Worm (Caenorhabditis elegans) whole organism, midembryonic: ENCODE measurements around the gene oac-20.

Source experiments
- T22C8.4 ChIP-seq: fragments of 200-800 bp; sonication (Bioruptor generic); IDR thresholded peaks from 2 replicates; pipeline ENCODE4 v1.3.6; 2022; ENCODE audit warnings: missing genetic modification characterization, missing compliant biosample characterization
- cog-1 ChIP-seq: sonication (generic microtip); optimal IDR thresholded peaks from 2 replicates; lab custom pipeline; 2016; ENCODE audit warnings: missing genetic modification characterization, missing compliant biosample characterization
- flt-1 ChIP-seq: fragments of 200-800 bp; sonication (Bioruptor generic); IDR thresholded peaks from 2 replicates; pipeline ENCODE4 v1.3.6; 2022; ENCODE audit warnings: missing genetic modification characterization, missing compliant biosample characterization
- klf-2 ChIP-seq: fragments of 200-800 bp; sonication (Bioruptor generic); conservative IDR thresholded peaks from 2 replicates; pipeline ENCODE4 v1.3.6; 2022; ENCODE audit warnings: missing genetic modification reagents, missing genetic modification characterization, missing compliant biosample characterization
- med-1 ChIP-seq: sonication (generic microtip); optimal IDR thresholded peaks from 2 replicates; lab custom pipeline; 2017; ENCODE audit warnings: missing genetic modification characterization, mild to moderate bottlenecking, missing compliant biosample characterization, antibody characterized with exemption, missing genetic modification reagents; ENCODE audit not compliant: insufficient read depth
- ref-1 ChIP-seq: fragments of 200-800 bp; sonication (Bioruptor generic); conservative IDR thresholded peaks from 2 replicates; pipeline ENCODE4 v1.3.6; 2022; ENCODE audit warnings: missing genetic modification reagents, missing genetic modification characterization, missing compliant biosample characterization
- tab-1 ChIP-seq: fragments of 200-800 bp; sonication (Bioruptor generic); IDR thresholded peaks from 2 replicates; pipeline ENCODE4 v1.3.6; 2022; ENCODE audit warnings: missing genetic modification characterization, missing compliant biosample characterization
- ztf-23 ChIP-seq: fragments of 200-800 bp; sonication (Bioruptor generic); IDR thresholded peaks from 2 replicates; pipeline ENCODE4 v1.3.6; 2022; ENCODE audit warnings: missing genetic modification reagents, missing genetic modification characterization, missing compliant biosample characterization
- ztf-29 ChIP-seq: fragments of 200-800 bp; sonication (Bioruptor generic); IDR thresholded peaks from 2 replicates; pipeline ENCODE4 v1.3.6; 2022; ENCODE audit warnings: missing genetic modification reagents, missing genetic modification characterization, missing compliant biosample characterization

The oac-20 gene

ce11 chrV:15957098-15957497, 21.4 kb upstream of the oac-20 start, which contains the start of gene F36G9.3:
Gene F36G9.3 (plus strand): TSS chrV:15957398.
- TF ChIP-seq ref-1 (no peak), cog-1 (tag; lab: Kevin White, UChicago) (no peak), tab-1 (GFP tag; lab: Robert Waterston, UW) (no peak), T22C8.4 (GFP tag; lab: Robert Waterston, UW) (no peak), ztf-23 (no peak), med-1 (GFP tag; lab: Kevin White, UChicago) (no peak), ztf-29 (GFP tag; lab: Robert Waterston, UW) (no peak), flt-1 (GFP tag; lab: Robert Waterston, UW) (no peak), klf-2 (GFP tag; lab: Robert Waterston, UW) (no peak)

DNA sequence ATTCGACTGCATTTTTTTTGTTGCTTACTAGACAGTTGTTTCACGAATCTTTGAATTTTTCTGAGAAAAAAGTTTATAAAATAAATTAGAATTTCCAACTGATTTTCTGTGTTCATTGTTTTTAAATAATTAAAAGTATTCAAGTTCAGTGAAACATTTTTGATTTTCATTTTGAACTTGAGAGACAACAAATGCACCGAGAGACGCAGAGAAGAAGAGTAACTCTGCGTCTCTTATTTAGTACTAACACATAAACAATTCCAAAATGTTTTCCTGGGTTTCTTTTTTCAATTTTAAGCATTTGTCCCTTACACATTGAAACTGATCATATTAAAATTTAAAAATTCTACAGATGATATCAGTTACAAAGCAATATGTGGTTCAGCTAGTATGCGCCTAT, 19.1 kb upstream of the oac-20 start:
- no peak for TF ChIP-seq ztf-29 (GFP tag; lab: Robert Waterston, UW)
- TF ChIP-seq ref-1, result no peak
- no peak for TF ChIP-seq cog-1 (tag; lab: Kevin White, UChicago)
- no peak for TF ChIP-seq tab-1 (GFP tag; lab: Robert Waterston, UW)
- TF ChIP-seq med-1 (GFP tag; lab: Kevin White, UChicago), result no peak
- TF ChIP-seq klf-2 (GFP tag; lab: Robert Waterston, UW), result no peak
- TF ChIP-seq flt-1 (GFP tag; lab: Robert Waterston, UW), result no peak
- no peak for TF ChIP-seq T22C8.4 (GFP tag; lab: Robert Waterston, UW)
- TF ChIP-seq ztf-23, result no peak

DNA sequence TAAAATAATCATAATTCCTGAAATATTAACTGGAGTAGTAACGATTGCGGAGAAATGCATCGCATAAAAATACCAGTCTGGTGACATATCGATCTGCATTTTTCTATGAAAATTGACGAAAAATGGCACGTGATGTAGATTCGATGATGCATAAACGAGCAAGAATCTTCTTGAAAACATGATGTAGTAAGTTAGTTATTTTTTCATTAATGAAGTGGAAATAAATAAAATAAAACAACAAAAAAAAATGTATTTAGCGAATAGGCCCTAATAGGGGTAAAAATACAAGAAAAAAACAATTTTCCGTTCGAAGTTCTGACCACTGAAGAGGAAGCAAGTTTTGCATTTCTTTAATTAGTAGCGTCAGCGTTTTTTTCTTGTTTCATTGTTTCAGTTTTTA, 13.4 kb upstream of the oac-20 start, which contains the start of gene sri-2:
TSS of gene sri-2 (minus strand) at position 101 of the 400 bp plus-strand sequence.
- no peak for TF ChIP-seq ztf-29 (GFP tag; lab: Robert Waterston, UW)
- TF ChIP-seq med-1 (GFP tag; lab: Kevin White, UChicago), result no peak
- no peak for TF ChIP-seq cog-1 (tag; lab: Kevin White, UChicago)
- no peak for TF ChIP-seq ztf-23
- TF ChIP-seq ref-1, result no peak
- no peak for TF ChIP-seq tab-1 (GFP tag; lab: Robert Waterston, UW)
- no peak for TF ChIP-seq flt-1 (GFP tag; lab: Robert Waterston, UW)
- no peak for TF ChIP-seq klf-2 (GFP tag; lab: Robert Waterston, UW)

DNA sequence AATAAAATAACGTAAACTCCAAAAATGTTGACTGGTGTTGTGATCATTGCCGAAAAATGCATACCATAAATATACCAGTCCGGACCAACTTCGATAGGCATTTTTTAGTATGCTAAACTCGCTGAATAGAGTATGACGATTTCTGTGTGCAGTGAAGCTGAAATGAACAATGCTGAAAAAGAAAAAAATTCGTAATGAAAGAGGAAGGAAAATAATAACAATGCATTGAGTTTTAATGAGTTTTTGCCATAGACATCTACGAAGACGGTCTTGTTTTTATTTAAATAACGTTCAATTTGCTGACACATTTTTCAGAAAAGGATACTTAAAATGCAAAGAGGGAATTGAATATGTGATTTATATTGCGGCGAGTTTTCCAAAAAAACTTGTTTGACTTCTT, 11.0 kb upstream of the oac-20 start, which contains the start of gene sri-1:
TSS of gene sri-1 (minus strand) at position 101 of the 400 bp plus-strand sequence.
- TF ChIP-seq T22C8.4 (GFP tag; lab: Robert Waterston, UW) (no peak), flt-1 (GFP tag; lab: Robert Waterston, UW) (no peak), ztf-23 (no peak), ref-1 (no peak), ztf-29 (GFP tag; lab: Robert Waterston, UW) (no peak), tab-1 (GFP tag; lab: Robert Waterston, UW) (no peak), med-1 (GFP tag; lab: Kevin White, UChicago) (no peak), cog-1 (tag; lab: Kevin White, UChicago) (no peak), klf-2 (GFP tag; lab: Robert Waterston, UW) (no peak)

ce11 chrV:15969653-15970052, 8.9 kb upstream of the oac-20 start, which contains the start of gene F36G9.7:
Gene F36G9.7 (minus strand): TSS chrV:15969753.
- TF ChIP-seq ztf-23, result no peak
- no peak for TF ChIP-seq klf-2 (GFP tag; lab: Robert Waterston, UW)
- no peak for TF ChIP-seq ref-1
- TF ChIP-seq ztf-29 (GFP tag; lab: Robert Waterston, UW), result no peak
- no peak for TF ChIP-seq flt-1 (GFP tag; lab: Robert Waterston, UW)
- no peak for TF ChIP-seq T22C8.4 (GFP tag; lab: Robert Waterston, UW)
- TF ChIP-seq tab-1 (GFP tag; lab: Robert Waterston, UW), result no peak
- no peak for TF ChIP-seq med-1 (GFP tag; lab: Kevin White, UChicago)

ce11 chrV:15970820-15971219, 7.7 kb upstream of the oac-20 start:
- TF ChIP-seq klf-2 (GFP tag; lab: Robert Waterston, UW) (no peak), ref-1 (no peak), ztf-23 (no peak), tab-1 (GFP tag; lab: Robert Waterston, UW) (no peak), ztf-29 (GFP tag; lab: Robert Waterston, UW) (no peak), T22C8.4 (GFP tag; lab: Robert Waterston, UW) (no peak), med-1 (GFP tag; lab: Kevin White, UChicago) (no peak), cog-1 (tag; lab: Kevin White, UChicago) (no peak), flt-1 (GFP tag; lab: Robert Waterston, UW) (no peak)

ce11 chrV:15972484-15972883, 6.0 kb upstream of the oac-20 start, which contains the start of gene sru-23:
Gene sru-23 (minus strand): TSS chrV:15972584.
- TF ChIP-seq cog-1 (tag; lab: Kevin White, UChicago) (no peak), tab-1 (GFP tag; lab: Robert Waterston, UW) (no peak), med-1 (GFP tag; lab: Kevin White, UChicago) (no peak), ztf-23 (no peak), ztf-29 (GFP tag; lab: Robert Waterston, UW) (no peak), ref-1 (no peak), klf-2 (GFP tag; lab: Robert Waterston, UW) (no peak), flt-1 (GFP tag; lab: Robert Waterston, UW) (no peak), T22C8.4 (GFP tag; lab: Robert Waterston, UW) (no peak)

DNA sequence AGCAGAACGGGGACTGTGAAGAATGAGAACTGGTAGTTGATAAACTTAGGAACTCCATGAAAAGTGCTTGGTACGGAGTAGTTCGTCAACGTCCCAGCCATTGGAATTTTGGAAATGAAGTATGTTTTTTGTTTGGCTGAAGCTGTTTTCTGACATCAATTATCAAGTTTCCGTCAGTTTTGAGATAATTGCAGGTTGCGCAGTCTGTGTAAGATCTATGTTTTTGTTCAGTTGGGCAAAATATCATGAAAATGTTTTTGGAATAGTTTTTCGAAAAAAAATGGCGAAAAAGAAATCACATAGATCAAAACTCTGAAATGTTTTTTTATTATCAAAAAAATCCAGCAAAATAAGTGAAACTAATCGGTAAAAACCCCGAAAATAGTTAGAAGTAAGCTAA, 3.7 kb upstream of the oac-20 start, which contains the start of gene sru-22:
TSS of gene sru-22 (minus strand) at position 101 of the 400 bp plus-strand sequence.
- no peak for TF ChIP-seq med-1 (GFP tag; lab: Kevin White, UChicago)
- no peak for TF ChIP-seq ztf-23
- TF ChIP-seq cog-1 (tag; lab: Kevin White, UChicago), result no peak
- no peak for TF ChIP-seq flt-1 (GFP tag; lab: Robert Waterston, UW)
- TF ChIP-seq T22C8.4 (GFP tag; lab: Robert Waterston, UW), result no peak
- TF ChIP-seq ref-1, result no peak
- TF ChIP-seq klf-2 (GFP tag; lab: Robert Waterston, UW), result no peak
- no peak for TF ChIP-seq ztf-29 (GFP tag; lab: Robert Waterston, UW)
- TF ChIP-seq tab-1 (GFP tag; lab: Robert Waterston, UW), result no peak

DNA sequence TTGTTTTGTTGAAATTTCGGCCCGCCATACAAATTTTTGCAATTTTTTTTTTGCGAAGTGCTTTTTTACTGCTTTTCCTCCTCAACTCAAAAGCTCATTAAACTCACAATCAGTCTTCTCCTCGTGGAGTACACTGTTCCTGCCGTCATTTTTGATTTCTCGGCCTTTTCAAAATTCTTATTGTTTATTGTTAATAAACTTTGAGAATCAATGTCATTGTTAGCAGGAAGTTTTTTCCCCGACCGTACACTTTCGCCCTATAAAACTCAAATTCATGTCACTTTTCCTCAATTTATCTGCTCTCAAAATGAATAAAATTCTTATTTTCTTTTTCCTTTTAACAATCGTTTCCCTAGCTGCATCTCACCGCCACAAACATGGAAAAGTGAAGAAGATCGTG, 2.7 kb upstream of the oac-20 start, which contains the start of gene clec-232:
TSS of gene clec-232 (plus strand) at position 301 of the 400 bp plus-strand sequence.
- TF ChIP-seq med-1 (GFP tag; lab: Kevin White, UChicago), result no peak
- no peak for TF ChIP-seq flt-1 (GFP tag; lab: Robert Waterston, UW)
- no peak for TF ChIP-seq ref-1
- TF ChIP-seq ztf-23, result no peak
- TF ChIP-seq T22C8.4 (GFP tag; lab: Robert Waterston, UW), result no peak
- TF ChIP-seq ztf-29 (GFP tag; lab: Robert Waterston, UW), result no peak
- TF ChIP-seq cog-1 (tag; lab: Kevin White, UChicago), result no peak
- TF ChIP-seq tab-1 (GFP tag; lab: Robert Waterston, UW), result no peak
- no peak for TF ChIP-seq klf-2 (GFP tag; lab: Robert Waterston, UW)
